Fruit fly (Drosophila melanogaster) whole organism, embryonic: ENCODE results near the gene CG6163.

Source experiments
- Aef1 ChIP-seq: fragments of 200-800 bp; sonication (Bioruptor generic); IDR thresholded peaks from 3 replicates; pipeline ENCODE4 v1.3.6; 2022; ENCODE audit warnings: missing biosample characterization, missing genetic modification characterization
- BEAF-32 ChIP-seq: fragments of 200-800 bp; sonication (Bioruptor generic); optimal IDR thresholded peaks from 3 replicates; lab custom pipeline; 2017; ENCODE audit warnings: missing biosample characterization, missing genetic modification characterization, mild to moderate bottlenecking, moderate library complexity, missing genetic modification reagents
- CG10431 ChIP-seq: fragments of 200-800 bp; sonication (Bioruptor generic); optimal IDR thresholded peaks from 3 replicates; lab custom pipeline; 2018; ENCODE audit warnings: missing biosample characterization, mild to moderate bottlenecking, missing genetic modification characterization
- CG11456 ChIP-seq: fragments of 200-800 bp; sonication (Bioruptor generic); IDR thresholded peaks from 3 replicates; pipeline ENCODE4 v1.3.6; 2022; ENCODE audit warnings: missing biosample characterization, missing genetic modification characterization
- CG12942 ChIP-seq: fragments of 200-800 bp; sonication (Bioruptor generic); optimal IDR thresholded peaks from 3 replicates; lab custom pipeline; 2016; ENCODE audit warnings: missing biosample characterization, missing genetic modification characterization
- CG15011 ChIP-seq: fragments of 200-800 bp; sonication (Bioruptor generic); optimal IDR thresholded peaks from 3 replicates; lab custom pipeline; 2018; ENCODE audit warnings: missing biosample characterization, mild to moderate bottlenecking, missing genetic modification characterization
- CG16863 ChIP-seq: fragments of 200-800 bp; sonication (Bioruptor generic); optimal IDR thresholded peaks from 3 replicates; lab custom pipeline; 2016; ENCODE audit warnings: missing biosample characterization, missing genetic modification characterization
- CG17186 ChIP-seq: fragments of 200-800 bp; sonication (Bioruptor generic); optimal IDR thresholded peaks from 3 replicates; lab custom pipeline; 2017; ENCODE audit warnings: missing biosample characterization, missing genetic modification reagents, missing genetic modification characterization
- CG17612 ChIP-seq: fragments of 200-800 bp; sonication (Bioruptor generic); IDR thresholded peaks from 2 replicates; pipeline ENCODE4 v1.3.6; 2022; ENCODE audit warnings: missing biosample characterization, missing genetic modification characterization
- CG2129 ChIP-seq: fragments of 200-800 bp; sonication (Bioruptor generic); IDR thresholded peaks from 2 replicates; pipeline ENCODE4 v1.3.6; 2022; ENCODE audit warnings: missing biosample characterization, missing genetic modification characterization; ENCODE audit not compliant: partially characterized antibody
- CG2199 ChIP-seq: fragments of 200-800 bp; sonication (Bioruptor generic); IDR thresholded peaks from 3 replicates; pipeline ENCODE4 v1.3.6; 2022; ENCODE audit warnings: missing biosample characterization, missing genetic modification characterization
- CG30020 ChIP-seq: fragments of 200-800 bp; optimal IDR thresholded peaks from 2 replicates; lab custom pipeline; 2019; ENCODE audit warnings: missing biosample characterization, mild to moderate bottlenecking, missing genetic modification characterization, moderate library complexity
- CG43689 ChIP-seq: fragments of 200-800 bp; sonication (Bioruptor generic); IDR thresholded peaks from 2 replicates; pipeline ENCODE4 v1.3.6; 2022; ENCODE audit warnings: missing biosample characterization, missing genetic modification characterization
- CG6254 ChIP-seq: fragments of 200-800 bp; sonication (Bioruptor generic); optimal IDR thresholded peaks from 3 replicates; lab custom pipeline; 2017; ENCODE audit warnings: mild to moderate bottlenecking, missing biosample characterization, missing genetic modification reagents, missing genetic modification characterization
- CG8478 ChIP-seq: fragments of >200 bp; optimal IDR thresholded peaks from 2 replicates; lab custom pipeline; 2018
- CG9215 ChIP-seq: fragments of 200-800 bp; sonication (Bioruptor generic); IDR thresholded peaks from 2 replicates; pipeline ENCODE4 v1.3.6; 2022; ENCODE audit warnings: missing biosample characterization, missing genetic modification characterization
- CG9437 ChIP-seq: fragments of 200-800 bp; sonication (Bioruptor generic); optimal IDR thresholded peaks from 2 replicates; lab custom pipeline; 2018; ENCODE audit warnings: missing biosample characterization, mild to moderate bottlenecking, missing genetic modification characterization
- Chrac-16 ChIP-seq: fragments of 200-800 bp; sonication (Bioruptor generic); optimal IDR thresholded peaks from 3 replicates; lab custom pipeline; 2016; ENCODE audit warnings: missing biosample characterization, missing genetic modification characterization
- CrebB ChIP-seq: fragments of 200-800 bp; sonication (Bioruptor generic); optimal IDR thresholded peaks from 3 replicates; lab custom pipeline; 2018; ENCODE audit warnings: missing biosample characterization, mild to moderate bottlenecking, missing genetic modification characterization
- Dek ChIP-seq: fragments of 200-800 bp; sonication (Bioruptor generic); optimal IDR thresholded peaks from 3 replicates; lab custom pipeline; 2019; ENCODE audit warnings: missing biosample characterization, mild to moderate bottlenecking, missing genetic modification characterization, moderate library complexity
- Dll ChIP-seq: fragments of 200-800 bp; sonication (Bioruptor generic); IDR thresholded peaks from 4 replicates; pipeline ENCODE4 v1.3.6; 2022; ENCODE audit warnings: missing biosample characterization, missing genetic modification characterization; ENCODE audit not compliant: partially characterized antibody
- Doc2 ChIP-seq: fragments of 200-800 bp; sonication (Bioruptor generic); IDR thresholded peaks from 2 replicates; pipeline ENCODE4 v1.3.6; 2022; ENCODE audit warnings: missing biosample characterization, missing genetic modification characterization
- Gsc ChIP-seq: fragments of 200-800 bp; sonication (Bioruptor generic); IDR thresholded peaks from 2 replicates; pipeline ENCODE4 v1.3.6; 2022; ENCODE audit warnings: missing biosample characterization, missing genetic modification characterization
- Myb ChIP-seq: fragments of 200-800 bp; sonication (Bioruptor generic); optimal IDR thresholded peaks from 2 replicates; lab custom pipeline; 2016; ENCODE audit warnings: missing biosample characterization, missing genetic modification characterization
- NC2β ChIP-seq: fragments of 200-800 bp; sonication (Bioruptor generic); optimal IDR thresholded peaks from 2 replicates; lab custom pipeline; 2016; ENCODE audit warnings: missing biosample characterization, missing genetic modification characterization
- NK7.1 ChIP-seq: fragments of 200-800 bp; sonication (Bioruptor generic); optimal IDR thresholded peaks from 3 replicates; lab custom pipeline; 2016; ENCODE audit warnings: missing biosample characterization, missing genetic modification characterization
- Six4 ChIP-seq: fragments of 200-800 bp; sonication (Bioruptor generic); optimal IDR thresholded peaks from 2 replicates; lab custom pipeline; 2016; ENCODE audit warnings: missing biosample characterization, missing genetic modification characterization
- Sox100B ChIP-seq: fragments of 200-800 bp; sonication (Bioruptor generic); optimal IDR thresholded peaks from 3 replicates; lab custom pipeline; 2018; ENCODE audit warnings: missing biosample characterization, mild to moderate bottlenecking, missing genetic modification characterization
- Taf1 ChIP-seq: fragments of 200-800 bp; sonication (Bioruptor generic); IDR thresholded peaks from 2 replicates; pipeline ENCODE4 v1.3.6; 2022; ENCODE audit warnings: missing biosample characterization, missing genetic modification characterization
- Usf ChIP-seq: fragments of 200-800 bp; sonication (Bioruptor generic); optimal IDR thresholded peaks from 2 replicates; lab custom pipeline; 2017; ENCODE audit warnings: missing genotype, missing biosample characterization, missing genetic modification characterization
- crp ChIP-seq, 2 experiments: fragments of 200-800 bp; sonication (Bioruptor generic); optimal IDR thresholded peaks; 2 replicates in 1 of 2; 3 replicates in 1 of 2; lab custom pipeline; 2017; ENCODE audit warnings: missing biosample characterization in 2 of 2, missing genetic modification characterization in 2 of 2, mild to moderate bottlenecking in 1 of 2, moderate library complexity in 1 of 2
- dan ChIP-seq: fragments of 200-800 bp; sonication (Bioruptor generic); IDR thresholded peaks from 2 replicates; pipeline ENCODE4 v1.3.6; 2022; ENCODE audit warnings: missing biosample characterization, missing genetic modification characterization
- fd102C ChIP-seq: fragments of 200-800 bp; sonication (Bioruptor generic); optimal IDR thresholded peaks from 2 replicates; lab custom pipeline; 2018; ENCODE audit warnings: missing biosample characterization, mild to moderate bottlenecking, missing genetic modification characterization, moderate library complexity
- fru ChIP-seq: fragments of >200 bp; optimal IDR thresholded peaks from 2 replicates; lab custom pipeline; 2017
- gcm ChIP-seq: fragments of 200-800 bp; sonication (Bioruptor generic); optimal IDR thresholded peaks from 2 replicates; lab custom pipeline; 2019; ENCODE audit warnings: missing biosample characterization, mild to moderate bottlenecking, missing genetic modification characterization, moderate library complexity
- ham ChIP-seq: fragments of 200-800 bp; sonication (Bioruptor generic); IDR thresholded peaks from 2 replicates; pipeline ENCODE4 v1.3.6; 2022; ENCODE audit warnings: missing biosample characterization, missing genetic modification characterization
- ken ChIP-seq: fragments of 200-800 bp; sonication (Bioruptor generic); IDR thresholded peaks from 3 replicates; pipeline ENCODE4 v1.3.6; 2022; ENCODE audit warnings: missing biosample characterization, missing genetic modification characterization
- knrl ChIP-seq: fragments of 200-800 bp; sonication (Bioruptor generic); IDR thresholded peaks from 3 replicates; pipeline ENCODE4 v1.3.6; 2022; ENCODE audit warnings: missing biosample characterization, missing genetic modification characterization; ENCODE audit not compliant: partially characterized antibody
- lbe ChIP-seq: fragments of 200-800 bp; sonication (Bioruptor generic); optimal IDR thresholded peaks from 2 replicates; lab custom pipeline; 2016; ENCODE audit warnings: missing biosample characterization, mild to moderate bottlenecking, missing genetic modification characterization
- mld ChIP-seq: fragments of 200-800 bp; sonication (Bioruptor generic); IDR thresholded peaks from 3 replicates; pipeline ENCODE4 v1.3.6; 2022; ENCODE audit warnings: missing biosample characterization, missing genetic modification characterization; ENCODE audit not compliant: partially characterized antibody
- nom ChIP-seq: fragments of 200-800 bp; sonication (Bioruptor generic); optimal IDR thresholded peaks from 2 replicates; lab custom pipeline; 2017; ENCODE audit warnings: missing biosample characterization, missing genetic modification characterization, mild to moderate bottlenecking, moderate library complexity, missing genetic modification reagents
- pnt ChIP-seq: fragments of 200-800 bp; sonication (Bioruptor generic); optimal IDR thresholded peaks from 3 replicates; lab custom pipeline; 2016; ENCODE audit warnings: missing biosample characterization, missing genetic modification characterization
- ro ChIP-seq: fragments of 200-800 bp; sonication (Bioruptor generic); IDR thresholded peaks from 2 replicates; pipeline ENCODE4 v1.3.6; 2022; ENCODE audit warnings: missing biosample characterization, missing genetic modification characterization
- sisA ChIP-seq: fragments of 200-800 bp; sonication (Bioruptor generic); IDR thresholded peaks from 2 replicates; pipeline ENCODE4 v1.3.6; 2022; ENCODE audit warnings: missing biosample characterization, missing genetic modification characterization
- slou ChIP-seq: fragments of 200-800 bp; sonication (Bioruptor generic); optimal IDR thresholded peaks from 3 replicates; lab custom pipeline; 2016; ENCODE audit warnings: missing biosample characterization, missing genetic modification characterization
- so ChIP-seq: fragments of 200-800 bp; sonication (Bioruptor generic); IDR thresholded peaks from 3 replicates; pipeline ENCODE4 v1.3.6; 2022; ENCODE audit warnings: missing biosample characterization, missing genetic modification characterization
- tio ChIP-seq: fragments of 200-800 bp; sonication (Bioruptor generic); optimal IDR thresholded peaks from 2 replicates; lab custom pipeline; 2017; ENCODE audit warnings: missing biosample characterization, missing genetic modification characterization, inconsistent platforms
- vvl ChIP-seq: fragments of 200-800 bp; sonication (Bioruptor generic); IDR thresholded peaks from 2 replicates; pipeline ENCODE4 v1.3.6; 2022; ENCODE audit warnings: missing biosample characterization, missing genetic modification characterization

Gene CG6163

DNA sequence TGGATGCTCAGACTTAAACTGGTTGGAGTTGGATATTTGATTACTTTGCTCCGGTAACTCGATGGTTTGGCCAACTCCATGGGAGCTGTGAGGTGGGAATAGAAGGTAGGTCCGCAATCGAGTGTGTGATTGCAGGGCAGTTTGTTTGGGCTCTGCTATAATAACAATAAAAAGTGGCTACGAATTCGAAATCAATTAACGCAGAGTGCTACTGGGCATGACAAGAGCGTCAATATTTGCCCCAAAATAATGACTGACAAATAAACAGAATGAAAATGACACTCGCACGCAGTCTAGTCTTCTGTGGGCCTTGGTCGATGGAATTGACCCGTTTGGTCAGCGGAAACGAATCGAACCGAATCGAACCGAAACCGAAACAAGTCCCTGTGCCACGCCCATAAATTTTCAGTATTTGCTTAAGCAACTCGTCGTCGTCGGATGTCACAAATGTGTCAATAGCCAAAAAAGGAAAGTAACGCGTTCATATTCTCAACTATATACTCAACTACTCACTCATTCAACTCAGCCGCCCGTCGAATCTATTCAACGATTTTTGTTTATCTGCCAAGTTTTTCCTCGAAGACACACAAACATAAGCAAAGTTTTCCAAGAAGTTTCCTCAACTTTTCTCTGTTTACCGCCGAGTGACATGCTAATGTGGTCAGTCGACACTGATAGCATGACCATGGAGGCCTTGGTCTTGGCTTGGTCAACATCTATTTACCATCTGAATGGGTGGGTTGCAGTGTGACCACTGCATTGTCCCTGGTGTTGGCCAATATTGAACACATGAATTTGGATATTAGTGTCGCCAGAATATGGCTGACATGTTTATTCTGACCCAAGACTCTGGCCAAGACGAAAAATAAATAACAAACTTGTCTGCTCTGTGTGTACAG, 9.0 kb downstream of the CG6163 start (continued):
- peak; percentile 5 for TF ChIP-seq Sox100B (GFP tag; lab: Kevin White, UChicago)

- peak; percentile 57 for TF ChIP-seq CG10431 (GFP tag; lab: Kevin White, UChicago)
- TF ChIP-seq CG11456 (GFP tag; lab: Robert Waterston, UW) = no peak
- no peak for TF ChIP-seq CG8478 (lab: Kevin White, UChicago)
- no peak for TF ChIP-seq Doc2 (GFP tag; lab: Robert Waterston, UW)
- TF ChIP-seq CG6254 (GFP tag; lab: Kevin White, UChicago) = peak; percentile 81
- peak; percentile 5 for TF ChIP-seq tio (GFP tag; lab: Kevin White, UChicago)
- no peak for TF ChIP-seq Gsc
- TF ChIP-seq CrebB (tag; lab: Kevin White, UChicago) = peak; percentile 84
- peak; percentile 42; the same call in 1 of the 2 replicates for TF ChIP-seq ham (GFP tag; lab: Robert Waterston, UW)
- no peak for TF ChIP-seq CG2129 (GFP tag; lab: Robert Waterston, UW)
- peak; percentile 21 for TF ChIP-seq Myb (GFP tag; lab: Kevin White, UChicago)
- TF ChIP-seq lbe (GFP tag; lab: Kevin White, UChicago) = peak; percentile 31
- no peak for TF ChIP-seq ro (GFP tag; lab: Robert Waterston, UW)
- TF ChIP-seq pnt = peak; percentile 24
- TF ChIP-seq Usf (GFP tag; lab: Kevin White, UChicago) = peak; percentile 30
- TF ChIP-seq ken (GFP tag; lab: Robert Waterston, UW) = no peak
- no peak for TF ChIP-seq CG9215 (GFP tag; lab: Robert Waterston, UW)
- peak in 1 of 2 experiments; percentile 15 for TF ChIP-seq crp (GFP tag; optimal IDR thresholded peaks at IDR 0.05; lab: Kevin White, UChicago)
- peak; percentile 66 for TF ChIP-seq slou (GFP tag; lab: Kevin White, UChicago)
- peak; percentile 48 for TF ChIP-seq CG16863 (GFP tag; lab: Kevin White, UChicago)
- TF ChIP-seq dan = no peak
- no peak for TF ChIP-seq CG17612 (GFP tag; lab: Robert Waterston, UW)
- TF ChIP-seq NK7.1 = no peak
- peak; percentile 87 for TF ChIP-seq nom
- TF ChIP-seq gcm = peak; percentile 80
- 0 out of 3 replicates have a peak, but pooled peaks have one; percentile 60 for TF ChIP-seq CG2199
- peak; percentile 42 for TF ChIP-seq Six4 (GFP tag; lab: Kevin White, UChicago)
- peak; percentile 71 for TF ChIP-seq vvl (GFP tag; lab: Robert Waterston, UW)
- no peak for TF ChIP-seq mld (GFP tag; lab: Robert Waterston, UW)
- no peak for TF ChIP-seq fru (lab: Kevin White, UChicago)
- TF ChIP-seq CG15011 = peak; percentile 83
- no peak; the same call in 1 of the 2 replicates for TF ChIP-seq CG43689
- no peak for TF ChIP-seq Taf1 (GFP tag; lab: Robert Waterston, UW)
- peak; percentile 50 for TF ChIP-seq Dek (tag; lab: Kevin White, UChicago)
- TF ChIP-seq Dll (GFP tag; lab: Robert Waterston, UW) = no peak
- no peak for TF ChIP-seq knrl (GFP tag; lab: Robert Waterston, UW)
- peak; percentile 73 for TF ChIP-seq NC2β (GFP tag; lab: Kevin White, UChicago)
- no peak for TF ChIP-seq sisA (GFP tag; lab: Robert Waterston, UW)
- TF ChIP-seq CG30020 (tag; lab: Kevin White, UChicago) = no peak
- peak; percentile 77 for TF ChIP-seq so
- TF ChIP-seq Chrac-16 (GFP tag; lab: Kevin White, UChicago) = no peak
- TF ChIP-seq BEAF-32 (GFP tag; lab: Kevin White, UChicago) = no peak
- TF ChIP-seq CG12942 (GFP tag; lab: Kevin White, UChicago) = no peak
- peak; percentile 24 for TF ChIP-seq CG9437
- no peak for TF ChIP-seq Aef1 (GFP tag; lab: Robert Waterston, UW)
- TF ChIP-seq CG17186 (GFP tag; lab: Kevin White, UChicago) = peak; percentile 72
- peak; percentile 70 for TF ChIP-seq fd102C (GFP tag; lab: Kevin White, UChicago)
These were observed 10.4 kb downstream of the CG6163 start for dm6 chr3L:11354298-11354757.
